Worm (Caenorhabditis elegans) whole organism, L3 larva: ENCODE data around the gene F47E1.4.

Source experiments
- R02D3.7 ChIP-seq: fragments of 150-350 bp; optimal IDR thresholded peaks from 2 replicates; lab custom pipeline; 2014; ENCODE audit warnings: missing biosample characterization, missing genetic modification characterization
- ZK546.5 ChIP-seq: sonication (generic microtip); optimal IDR thresholded peaks from 2 replicates; lab custom pipeline; 2017; ENCODE audit warnings: missing biosample characterization, missing genetic modification characterization
- aly-2 ChIP-seq: fragments of 150-350 bp; optimal IDR thresholded peaks from 2 replicates; lab custom pipeline; 2014; ENCODE audit warnings: missing biosample characterization, missing genetic modification characterization
- ama-1 ChIP-seq: fragments of 150-350 bp; optimal IDR thresholded peaks from 2 replicates; lab custom pipeline; 2018
- ceh-28 ChIP-seq: fragments of 150-350 bp; optimal IDR thresholded peaks from 2 replicates; lab custom pipeline; 2014; ENCODE audit warnings: missing biosample characterization, missing genetic modification reagents, missing genetic modification characterization
- ceh-82 ChIP-seq: fragments of 150-350 bp; optimal IDR thresholded peaks from 2 replicates; lab custom pipeline; 2014; ENCODE audit warnings: missing biosample characterization, missing genetic modification characterization
- ceh-9 ChIP-seq: sonication (generic microtip); optimal IDR thresholded peaks from 2 replicates; lab custom pipeline; 2018; ENCODE audit warnings: missing biosample characterization, missing genetic modification characterization
- daf-12 ChIP-seq: fragments of 150-350 bp; optimal IDR thresholded peaks from 2 replicates; lab custom pipeline; 2014; ENCODE audit warnings: missing biosample characterization, missing genetic modification reagents, missing genetic modification characterization
- egl-27 ChIP-seq: sonication (generic microtip); optimal IDR thresholded peaks from 4 replicates; lab custom pipeline; 2017; ENCODE audit warnings: missing biosample characterization, missing genetic modification reagents, missing genetic modification characterization
- elt-2 ChIP-seq: sonication (generic microtip); optimal IDR thresholded peaks from 2 replicates; lab custom pipeline; 2016; ENCODE audit warnings: missing genetic modification reagents, mild to moderate bottlenecking, missing genetic modification characterization, missing compliant biosample characterization
- elt-3 ChIP-seq, 3 experiments: fragments of 150-350 bp in 1 of 3; sonication (generic microtip) in 2 of 3; optimal IDR thresholded peaks; 2 replicates in 2 of 3; 4 replicates in 1 of 3; lab custom pipeline; 2014 to 2017; ENCODE audit warnings: missing biosample characterization in 3 of 3, missing genetic modification characterization in 3 of 3
- eor-1 ChIP-seq, 2 experiments: fragments of 150-350 bp; optimal IDR thresholded peaks; 2 replicates each; lab custom pipeline; 2014 to 2018; ENCODE audit warnings: missing biosample characterization in 2 of 2, missing genetic modification characterization in 2 of 2
- fkh-10 ChIP-seq: sonication (generic microtip); optimal IDR thresholded peaks from 2 replicates; lab custom pipeline; 2017; ENCODE audit warnings: missing biosample characterization, missing genetic modification reagents, missing genetic modification characterization
- fos-1 ChIP-seq: fragments of 150-350 bp; optimal IDR thresholded peaks from 2 replicates; lab custom pipeline; 2014; ENCODE audit warnings: missing biosample characterization, missing genetic modification characterization
- hmg-11 ChIP-seq: sonication (generic microtip); optimal IDR thresholded peaks from 2 replicates; lab custom pipeline; 2016; ENCODE audit warnings: missing genetic modification characterization, missing compliant biosample characterization
- jun-1 ChIP-seq: fragments of 150-350 bp; optimal IDR thresholded peaks from 2 replicates; lab custom pipeline; 2014; ENCODE audit warnings: missing biosample characterization, missing genetic modification reagents, missing genetic modification characterization
- lin-15B ChIP-seq: fragments of 150-350 bp; optimal IDR thresholded peaks from 2 replicates; lab custom pipeline; 2014; ENCODE audit warnings: missing biosample characterization, missing genetic modification characterization
- lsy-12 ChIP-seq: sonication (generic microtip); optimal IDR thresholded peaks from 2 replicates; lab custom pipeline; 2016; ENCODE audit warnings: mild to moderate bottlenecking, missing genetic modification characterization, missing compliant biosample characterization
- mdl-1 ChIP-seq: fragments of 150-350 bp; optimal IDR thresholded peaks from 2 replicates; lab custom pipeline; 2014; ENCODE audit warnings: missing biosample characterization, missing genetic modification characterization
- mml-1 ChIP-seq: fragments of 150-350 bp; sonication (generic microtip); optimal IDR thresholded peaks from 3 replicates; lab custom pipeline; 2014; ENCODE audit warnings: missing biosample characterization, missing genetic modification characterization
- nhr-12 ChIP-seq: fragments of 150-350 bp; optimal IDR thresholded peaks from 2 replicates; lab custom pipeline; 2014; ENCODE audit warnings: missing biosample characterization, missing genetic modification characterization
- nhr-23 ChIP-seq: fragments of 150-350 bp; optimal IDR thresholded peaks from 2 replicates; lab custom pipeline; 2014; ENCODE audit warnings: missing biosample characterization, missing genetic modification reagents, missing genetic modification characterization
- nhr-25 ChIP-seq: sonication (generic microtip); optimal IDR thresholded peaks from 2 replicates; lab custom pipeline; 2017; ENCODE audit warnings: missing biosample characterization, missing genetic modification characterization
- nhr-43 ChIP-seq: sonication (generic microtip); optimal IDR thresholded peaks from 2 replicates; lab custom pipeline; 2016; ENCODE audit warnings: mild to moderate bottlenecking, missing genetic modification characterization, missing compliant biosample characterization; ENCODE audit not compliant: poor library complexity, severe bottlenecking
- nhr-67 ChIP-seq: fragments of 150-350 bp; optimal IDR thresholded peaks from 2 replicates; lab custom pipeline; 2014; ENCODE audit warnings: missing biosample characterization, missing genetic modification characterization
- nhr-76 ChIP-seq: fragments of 150-350 bp; sonication (generic microtip); optimal IDR thresholded peaks from 5 replicates; lab custom pipeline; 2014; ENCODE audit warnings: missing biosample characterization, missing genetic modification characterization
- nhr-77 ChIP-seq: fragments of 150-350 bp; optimal IDR thresholded peaks from 2 replicates; lab custom pipeline; 2014; ENCODE audit warnings: missing biosample characterization, missing genetic modification characterization
- pqm-1 ChIP-seq: fragments of 150-350 bp; optimal IDR thresholded peaks from 2 replicates; lab custom pipeline; 2017; ENCODE audit warnings: missing biosample characterization, missing genetic modification characterization, inconsistent platforms
- skn-1 ChIP-seq: fragments of 150-350 bp; optimal IDR thresholded peaks from 2 replicates; lab custom pipeline; 2014; ENCODE audit warnings: missing biosample characterization, missing genetic modification characterization
- snpc-4 ChIP-seq: fragments of 150-350 bp; optimal IDR thresholded peaks from 2 replicates; lab custom pipeline; 2014; ENCODE audit warnings: missing biosample characterization, missing genetic modification characterization
- unc-62 ChIP-seq: fragments of 150-350 bp; sonication (generic microtip); optimal IDR thresholded peaks from 4 replicates; lab custom pipeline; 2014; ENCODE audit warnings: missing biosample characterization, missing genetic modification reagents, missing genetic modification characterization
- ztf-11 ChIP-seq: fragments of 150-350 bp; optimal IDR thresholded peaks from 2 replicates; lab custom pipeline; 2014; ENCODE audit warnings: missing biosample characterization, missing genetic modification characterization
- ztf-4 ChIP-seq: fragments of 150-350 bp; optimal IDR thresholded peaks from 2 replicates; lab custom pipeline; 2014; ENCODE audit warnings: missing biosample characterization, missing genetic modification characterization

F47E1.4 gene

DNA sequence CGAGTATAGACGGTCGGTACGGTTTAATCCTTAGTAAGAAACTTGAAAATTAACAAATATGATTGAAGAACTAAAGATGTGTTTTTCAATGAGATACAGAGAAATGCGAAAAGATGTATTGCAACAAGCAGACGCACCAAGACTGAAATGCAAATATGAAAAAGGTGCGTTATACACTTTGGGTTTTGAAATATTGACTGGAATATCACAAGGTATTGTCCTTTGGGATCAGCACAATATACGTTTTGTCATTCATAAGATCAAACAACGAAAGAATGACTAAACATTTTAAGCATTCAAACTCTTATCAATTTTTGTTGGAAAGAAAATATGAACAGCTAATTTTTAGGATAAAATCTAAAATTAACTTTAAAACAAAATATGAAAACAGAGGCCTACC is 39.8 kb upstream of the F47E1.4 start, which contains the start of gene T25B6.6:
TSS of gene T25B6.6 (minus strand) at position 101 of the 400 bp plus-strand sequence.
- TF ChIP-seq nhr-25 (tag; lab: Kevin White, UChicago) (no peak), skn-1 (tag; lab: Kevin White, UChicago) (peak; percentile 43), ceh-82 (tag; lab: Kevin White, UChicago) (no peak)

DNA sequence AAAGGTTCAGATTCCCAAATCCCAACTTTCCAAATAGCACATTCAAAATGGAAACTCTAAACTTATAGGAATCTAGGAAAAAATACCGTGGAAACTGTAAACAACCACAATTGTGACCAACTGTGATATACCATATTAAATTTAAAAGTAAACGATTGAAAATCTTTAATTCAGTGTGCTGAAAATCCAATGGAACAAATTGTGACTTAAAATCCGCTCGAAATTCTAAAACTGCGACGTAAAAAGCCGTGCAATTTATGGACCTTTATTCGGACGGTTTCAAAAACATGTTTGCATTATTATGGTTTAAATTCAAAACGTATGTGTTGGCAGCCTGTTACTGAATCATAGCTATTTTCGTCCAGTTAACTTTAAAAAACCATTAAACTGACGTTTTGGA is 38.8 kb upstream of the F47E1.4 start:
- TF ChIP-seq fkh-10 (GFP tag; lab: Kevin White, UChicago) (no peak), ceh-9 (tag; lab: Kevin White, UChicago) (no peak), elt-3 (tag; optimal IDR thresholded peaks at IDR 0.05; lab: Kevin White, UChicago) (no peak), fos-1 (tag; lab: Kevin White, UChicago) (no peak), ceh-82 (tag; lab: Kevin White, UChicago) (no peak), ztf-4 (tag; lab: Kevin White, UChicago) (no peak), mdl-1 (tag; lab: Kevin White, UChicago) (no peak), nhr-77 (tag; lab: Kevin White, UChicago) (no peak), nhr-12 (no peak), nhr-23 (tag; lab: Kevin White, UChicago) (no peak), nhr-67 (tag; lab: Kevin White, UChicago) (no peak), nhr-43 (tag; lab: Kevin White, UChicago) (no peak), daf-12 (tag; lab: Kevin White, UChicago) (no peak), lin-15B (tag; lab: Kevin White, UChicago) (no peak), hmg-11 (tag; lab: Kevin White, UChicago) (no peak), jun-1 (tag; lab: Kevin White, UChicago) (no peak), aly-2 (tag; lab: Kevin White, UChicago) (no peak), ama-1 (lab: Kevin White, UChicago) (no peak)

DNA sequence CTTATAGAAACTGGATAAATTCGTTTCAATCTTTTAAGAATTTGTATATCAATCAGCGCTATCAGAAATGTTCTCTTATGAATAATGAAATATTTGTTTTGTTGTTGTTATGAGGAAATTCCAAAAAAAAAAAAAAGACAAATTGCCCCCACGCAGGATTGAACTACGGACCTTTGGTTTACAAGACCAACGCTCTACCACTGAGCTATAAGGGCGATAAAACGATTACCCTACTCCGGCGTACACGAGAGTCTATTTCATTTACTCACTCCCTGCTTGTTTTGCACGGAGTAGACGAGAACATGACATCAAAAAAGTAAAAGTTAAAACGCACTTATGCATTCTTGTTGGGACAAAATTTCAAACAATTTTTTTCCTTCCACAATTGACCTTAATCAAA is 38.4 kb upstream of the F47E1.4 start:
- TF ChIP-seq nhr-76 (no peak), pqm-1 (tag; lab: Kevin White, UChicago) (peak; percentile 1), nhr-43 (tag; lab: Kevin White, UChicago) (peak; percentile 72), egl-27 (no peak), mml-1 (tag; lab: Kevin White, UChicago) (no peak), hmg-11 (tag; lab: Kevin White, UChicago) (no peak), ZK546.5 (tag; lab: Kevin White, UChicago) (no peak), elt-2 (tag; lab: Kevin White, UChicago) (peak; percentile 15), mdl-1 (tag; lab: Kevin White, UChicago) (no peak), eor-1 (tag; optimal IDR thresholded peaks at IDR 0.05; lab: Kevin White, UChicago) (no peak), nhr-12 (no peak)

DNA sequence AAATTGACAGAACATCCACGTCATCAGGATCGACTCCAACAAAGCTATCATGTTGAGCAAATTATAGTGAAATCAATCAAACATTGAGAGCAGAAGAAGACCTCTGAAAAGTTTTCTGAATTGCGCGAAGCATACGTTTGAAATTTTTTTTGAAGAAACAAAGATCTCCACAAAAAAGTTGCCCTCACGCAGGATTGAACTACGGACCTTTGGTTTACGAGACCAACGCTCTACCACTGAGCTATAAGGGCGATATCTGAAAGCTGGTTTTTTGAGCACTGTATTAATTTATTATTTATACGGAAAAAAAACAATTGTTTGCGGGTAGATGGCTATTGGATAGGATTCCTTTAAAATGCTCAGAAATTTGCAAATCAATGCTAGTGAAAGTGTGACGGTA is 37.1 kb upstream of the F47E1.4 start:
- TF ChIP-seq jun-1 (tag; lab: Kevin White, UChicago): no peak
- TF ChIP-seq ztf-11: no peak
- TF ChIP-seq unc-62 (GFP tag; lab: Kevin White, UChicago): no peak
- TF ChIP-seq ZK546.5 (tag; lab: Kevin White, UChicago): no peak
- no peak for TF ChIP-seq nhr-43 (tag; lab: Kevin White, UChicago)

DNA sequence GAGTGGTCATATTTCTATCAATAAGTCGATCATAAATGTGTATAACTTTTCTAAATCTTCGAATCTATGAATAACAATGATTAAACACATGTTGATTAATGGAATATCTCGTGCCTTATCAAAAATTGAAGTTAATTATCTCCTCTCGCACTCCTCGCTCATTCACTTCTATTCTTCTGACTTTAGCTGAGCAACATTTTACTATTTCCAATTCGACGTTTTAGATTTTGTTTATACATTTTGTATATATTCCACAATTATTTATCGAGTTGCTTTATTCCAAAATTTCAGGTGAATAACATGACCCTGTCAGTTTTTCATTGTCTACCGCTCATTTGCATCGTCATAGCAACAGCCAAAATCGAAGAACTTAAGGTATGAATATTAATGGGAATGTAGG is 35.3 kb upstream of the F47E1.4 start, which contains the start of gene T25B6.3:
TSS of gene T25B6.3 (plus strand) at position 301 of the 400 bp plus-strand sequence.
- TF ChIP-seq ceh-28 (tag; lab: Kevin White, UChicago): no peak
- TF ChIP-seq eor-1 (tag; optimal IDR thresholded peaks at IDR 0.05; lab: Kevin White, UChicago): no peak
- TF ChIP-seq ceh-9 (tag; lab: Kevin White, UChicago): no peak
- no peak for TF ChIP-seq nhr-43 (tag; lab: Kevin White, UChicago)
- TF ChIP-seq mml-1 (tag; lab: Kevin White, UChicago): no peak
- no peak for TF ChIP-seq nhr-23 (tag; lab: Kevin White, UChicago)
- TF ChIP-seq snpc-4 (tag; lab: Kevin White, UChicago): no peak
- no peak for TF ChIP-seq R02D3.7
- no peak for TF ChIP-seq lsy-12 (tag; lab: Kevin White, UChicago)
